Fruit fly (Drosophila melanogaster) whole organism, adult: ENCODE measurements around the gene Bx.

Experiments used
- CG11617 ChIP-seq: fragments of 200-800 bp; sonication (Bioruptor generic); optimal IDR thresholded peaks from 2 replicates; lab custom pipeline; 2017; ENCODE audit warnings: mild to moderate bottlenecking, missing biosample characterization, missing genetic modification reagents, missing genetic modification characterization
- CG12768 ChIP-seq: fragments of 200-800 bp; sonication (Bioruptor generic); optimal IDR thresholded peaks from 2 replicates; lab custom pipeline; 2017; ENCODE audit warnings: missing biosample characterization, missing genetic modification characterization, mild to moderate bottlenecking, moderate library complexity, missing genetic modification reagents
- CG14711 ChIP-seq: fragments of 200-800 bp; sonication (Bioruptor generic); optimal IDR thresholded peaks from 2 replicates; lab custom pipeline; 2018; ENCODE audit warnings: missing biosample characterization, mild to moderate bottlenecking, missing genetic modification characterization, moderate library complexity
- CG1620 ChIP-seq: fragments of 200-800 bp; sonication (Bioruptor generic); optimal IDR thresholded peaks from 2 replicates; lab custom pipeline; 2016; ENCODE audit warnings: missing biosample characterization, missing genetic modification characterization
- CG33017 ChIP-seq: fragments of 200-800 bp; sonication (Bioruptor generic); optimal IDR thresholded peaks from 2 replicates; lab custom pipeline; 2018; ENCODE audit warnings: missing biosample characterization, mild to moderate bottlenecking, missing genetic modification characterization, moderate library complexity
- CG5204 ChIP-seq: fragments of 200-800 bp; sonication (Bioruptor generic); optimal IDR thresholded peaks from 2 replicates; lab custom pipeline; 2016; ENCODE audit warnings: missing biosample characterization, missing genetic modification characterization
- CG7045 ChIP-seq: fragments of 200-800 bp; sonication (Bioruptor generic); optimal IDR thresholded peaks from 2 replicates; lab custom pipeline; 2017; ENCODE audit warnings: missing biosample characterization, mild to moderate bottlenecking, missing genetic modification characterization
- CG7101 ChIP-seq: fragments of 200-800 bp; sonication (Bioruptor generic); optimal IDR thresholded peaks from 2 replicates; lab custom pipeline; 2018; ENCODE audit warnings: missing biosample characterization, mild to moderate bottlenecking, missing genetic modification characterization, moderate library complexity
- Clk ChIP-seq: fragments of 200-800 bp; sonication (Bioruptor generic); optimal IDR thresholded peaks from 2 replicates; lab custom pipeline; 2017; ENCODE audit warnings: missing biosample characterization, missing genetic modification characterization
- Mnt ChIP-seq: fragments of 200-800 bp; sonication (Bioruptor generic); optimal IDR thresholded peaks from 2 replicates; lab custom pipeline; 2016; ENCODE audit warnings: missing biosample characterization, mild to moderate bottlenecking, missing genetic modification characterization
- bab1 ChIP-seq: fragments of 200-800 bp; sonication (Bioruptor generic); optimal IDR thresholded peaks from 3 replicates; lab custom pipeline; 2019; ENCODE audit warnings: missing biosample characterization, mild to moderate bottlenecking, missing genetic modification characterization, moderate library complexity
- kay ChIP-seq: fragments of 200-800 bp; sonication (Bioruptor generic); peaks from one replicate; lab custom pipeline; 2016; ENCODE audit warnings: missing biosample characterization, missing genetic modification characterization, borderline replicate concordance
- pad ChIP-seq: fragments of 200-800 bp; sonication (Bioruptor generic); optimal IDR thresholded peaks from 3 replicates; lab custom pipeline; 2017; ENCODE audit warnings: missing biosample characterization, missing genetic modification characterization, mild to moderate bottlenecking, moderate library complexity, missing genetic modification reagents
- tj ChIP-seq: fragments of 200-800 bp; sonication (Bioruptor generic); optimal IDR thresholded peaks from 3 replicates; lab custom pipeline; 2017; ENCODE audit warnings: missing biosample characterization, mild to moderate bottlenecking, missing genetic modification characterization, moderate library complexity

- TF ChIP-seq CG33017, result no peak
- TF ChIP-seq pad (GFP tag; lab: Kevin White, UChicago), result peak; percentile 57
- TF ChIP-seq bab1 (GFP tag; lab: Kevin White, UChicago), result no peak
- peak; percentile 73 for TF ChIP-seq kay (GFP tag; lab: Kevin White, UChicago)
- TF ChIP-seq Mnt (GFP tag; lab: Kevin White, UChicago), result peak; percentile 26
- TF ChIP-seq Clk (GFP tag; lab: Kevin White, UChicago), result no peak
- peak; percentile 61 for TF ChIP-seq tj (GFP tag; lab: Kevin White, UChicago)
- no peak for TF ChIP-seq CG11617 (GFP tag; lab: Kevin White, UChicago)
- TF ChIP-seq CG7101 (tag; lab: Kevin White, UChicago), result peak; percentile 14
- no peak for TF ChIP-seq CG14711 (tag; lab: Kevin White, UChicago)
- no peak for TF ChIP-seq CG12768
- TF ChIP-seq CG7045, result no peak
- no peak for TF ChIP-seq CG1620 (GFP tag; lab: Kevin White, UChicago)
- TF ChIP-seq CG5204 (GFP tag; lab: Kevin White, UChicago), result no peak
Measured at dm6 chrX:18515988-18516541, 837 bp downstream of the Bx start.
